Worm (Caenorhabditis elegans) whole organism, L2 larva: ENCODE measurements around the gene rpn-9.

Source experiments
- C34F6.9 ChIP-seq: fragments of 150-350 bp; optimal IDR thresholded peaks from 2 replicates; lab custom pipeline; 2014; ENCODE audit warnings: missing biosample characterization, missing genetic modification characterization
- F13H6.1 ChIP-seq: sonication (generic microtip); optimal IDR thresholded peaks from 2 replicates; lab custom pipeline; 2016; ENCODE audit warnings: missing genetic modification characterization, missing compliant biosample characterization
- R02D3.7 ChIP-seq: fragments of 150-350 bp; optimal IDR thresholded peaks from 2 replicates; lab custom pipeline; 2014; ENCODE audit warnings: missing biosample characterization, missing genetic modification characterization
- Y55F3AM.14 ChIP-seq: fragments of 200-800 bp; sonication (Bioruptor generic); optimal IDR thresholded peaks from 2 replicates; lab custom pipeline; 2018; ENCODE audit warnings: mild to moderate bottlenecking, missing genetic modification characterization, missing compliant biosample characterization
- ZK546.5 ChIP-seq: sonication (generic microtip); optimal IDR thresholded peaks from 2 replicates; lab custom pipeline; 2017; ENCODE audit warnings: missing biosample characterization, missing genetic modification characterization
- alr-1 ChIP-seq: fragments of 150-350 bp; optimal IDR thresholded peaks from 2 replicates; lab custom pipeline; 2014; ENCODE audit warnings: missing biosample characterization, missing genetic modification characterization
- aly-2 ChIP-seq: fragments of 150-350 bp; optimal IDR thresholded peaks from 2 replicates; lab custom pipeline; 2014; ENCODE audit warnings: missing biosample characterization, missing genetic modification characterization
- ama-1 ChIP-seq: fragments of 150-350 bp; optimal IDR thresholded peaks from 2 replicates; lab custom pipeline; 2018; ENCODE audit warnings: inconsistent platforms
- ceh-16 ChIP-seq: fragments of 150-350 bp; optimal IDR thresholded peaks from 2 replicates; lab custom pipeline; 2014; ENCODE audit warnings: missing biosample characterization, missing genetic modification characterization
- ceh-82 ChIP-seq: fragments of 150-350 bp; optimal IDR thresholded peaks from 2 replicates; lab custom pipeline; 2014; ENCODE audit warnings: missing biosample characterization, missing genetic modification characterization
- crh-2 ChIP-seq: sonication (generic microtip); optimal IDR thresholded peaks from 2 replicates; lab custom pipeline; 2017; ENCODE audit warnings: missing biosample characterization, missing genetic modification characterization
- dmd-4 ChIP-seq: sonication (generic microtip); optimal IDR thresholded peaks from 2 replicates; lab custom pipeline; 2017; ENCODE audit warnings: missing biosample characterization, missing genetic modification characterization
- elt-3 ChIP-seq: sonication (generic microtip); optimal IDR thresholded peaks from 2 replicates; lab custom pipeline; 2017; ENCODE audit warnings: missing biosample characterization, missing genetic modification characterization
- fos-1 ChIP-seq: fragments of 150-350 bp; optimal IDR thresholded peaks from 2 replicates; lab custom pipeline; 2014; ENCODE audit warnings: missing biosample characterization, missing genetic modification characterization
- lin-11 ChIP-seq: fragments of 150-350 bp; sonication (generic microtip); optimal IDR thresholded peaks from 2 replicates; lab custom pipeline; 2014; ENCODE audit warnings: missing biosample characterization, missing genetic modification characterization, inconsistent platforms, mixed read lengths
- lin-13 ChIP-seq: fragments of 150-350 bp; optimal IDR thresholded peaks from 2 replicates; lab custom pipeline; 2014; ENCODE audit warnings: missing biosample characterization, missing genetic modification reagents, missing genetic modification characterization
- lin-39 ChIP-seq: fragments of 150-350 bp; optimal IDR thresholded peaks from 2 replicates; lab custom pipeline; 2014; ENCODE audit warnings: missing biosample characterization, missing genetic modification reagents, missing genetic modification characterization
- lsy-2 ChIP-seq, 2 experiments: fragments of 150-350 bp in 1 of 2; sonication (generic microtip) in 1 of 2; optimal IDR thresholded peaks; 2 replicates each; lab custom pipeline; 2014 to 2017; ENCODE audit warnings: missing biosample characterization in 2 of 2, missing genetic modification characterization in 2 of 2
- mab-5 ChIP-seq: fragments of 150-350 bp; optimal IDR thresholded peaks from 2 replicates; lab custom pipeline; 2014; ENCODE audit warnings: missing biosample characterization, missing genetic modification characterization
- mdl-1 ChIP-seq, 2 experiments: fragments of 150-350 bp in 1 of 2; sonication (generic microtip) in 1 of 2; optimal IDR thresholded peaks; 2 replicates each; lab custom pipeline; 2017; ENCODE audit warnings: missing biosample characterization in 2 of 2, missing genetic modification characterization in 2 of 2
- nhr-11 ChIP-seq: fragments of 150-350 bp; optimal IDR thresholded peaks from 2 replicates; lab custom pipeline; 2014; ENCODE audit warnings: missing biosample characterization, missing genetic modification characterization
- nhr-12 ChIP-seq: fragments of 150-350 bp; optimal IDR thresholded peaks from 2 replicates; lab custom pipeline; 2014; ENCODE audit warnings: missing biosample characterization, missing genetic modification characterization
- nhr-129 ChIP-seq: fragments of 150-350 bp; optimal IDR thresholded peaks from 2 replicates; lab custom pipeline; 2014; ENCODE audit warnings: missing biosample characterization, missing genetic modification characterization
- nhr-21 ChIP-seq: fragments of 150-350 bp; optimal IDR thresholded peaks from 2 replicates; lab custom pipeline; 2014; ENCODE audit warnings: missing biosample characterization, missing genetic modification characterization
- nhr-23 ChIP-seq: fragments of 150-350 bp; optimal IDR thresholded peaks from 2 replicates; lab custom pipeline; 2014; ENCODE audit warnings: missing biosample characterization, missing genetic modification reagents, missing genetic modification characterization
- nhr-6 ChIP-seq: fragments of 150-350 bp; optimal IDR thresholded peaks from 2 replicates; lab custom pipeline; 2014; ENCODE audit warnings: missing biosample characterization, missing genetic modification characterization
- nhr-77 ChIP-seq: fragments of 150-350 bp; optimal IDR thresholded peaks from 2 replicates; lab custom pipeline; 2014; ENCODE audit warnings: missing biosample characterization, missing genetic modification characterization
- peb-1 ChIP-seq: fragments of 150-350 bp; optimal IDR thresholded peaks from 2 replicates; lab custom pipeline; 2014; ENCODE audit warnings: missing biosample characterization, missing genetic modification characterization
- sem-4 ChIP-seq: fragments of 150-350 bp; optimal IDR thresholded peaks from 2 replicates; lab custom pipeline; 2014; ENCODE audit warnings: missing biosample characterization, missing genetic modification reagents, missing genetic modification characterization
- skn-1 ChIP-seq: sonication (generic microtip); optimal IDR thresholded peaks from 2 replicates; lab custom pipeline; 2017; ENCODE audit warnings: missing biosample characterization, missing genetic modification characterization
- sma-9 ChIP-seq, 2 experiments: fragments of 150-350 bp in 1 of 2; sonication (generic microtip) in 1 of 2; optimal IDR thresholded peaks; 2 replicates each; lab custom pipeline; 2014 to 2016; ENCODE audit warnings: missing genetic modification characterization in 2 of 2, mild to moderate bottlenecking in 1 of 2, missing biosample characterization in 1 of 2, missing compliant biosample characterization in 1 of 2, missing genetic modification reagents in 1 of 2, moderate library complexity in 1 of 2
- snpc-4 ChIP-seq: fragments of 150-350 bp; optimal IDR thresholded peaks from 2 replicates; lab custom pipeline; 2014; ENCODE audit warnings: missing biosample characterization, missing genetic modification characterization
- unc-39 ChIP-seq: fragments of 150-350 bp; optimal IDR thresholded peaks from 2 replicates; lab custom pipeline; 2014; ENCODE audit warnings: missing biosample characterization, missing genetic modification characterization
- unc-55 ChIP-seq: fragments of 150-350 bp; sonication (generic microtip); optimal IDR thresholded peaks from 3 replicates; lab custom pipeline; 2014; ENCODE audit warnings: missing biosample characterization, missing genetic modification reagents, missing genetic modification characterization
- zag-1 ChIP-seq: fragments of 150-350 bp; optimal IDR thresholded peaks from 2 replicates; lab custom pipeline; 2014; ENCODE audit warnings: missing biosample characterization, missing genetic modification characterization
- ztf-4 ChIP-seq: fragments of 150-350 bp; optimal IDR thresholded peaks from 2 replicates; lab custom pipeline; 2014; ENCODE audit warnings: missing biosample characterization, missing genetic modification characterization

Gene rpn-9

ce11 chrII:11242918-11243317 is 4.2 kb upstream of the rpn-9 start:
- TF ChIP-seq dmd-4 (tag; lab: Kevin White, UChicago) (no peak), lin-11 (no peak), elt-3 (tag; lab: Kevin White, UChicago) (no peak), lin-13 (GFP tag; lab: Kevin White, UChicago) (no peak), unc-55 (no peak), ceh-16 (tag; lab: Kevin White, UChicago) (no peak), fos-1 (tag; lab: Kevin White, UChicago) (no peak), lsy-2 (tag; optimal IDR thresholded peaks at IDR 0.05; lab: Kevin White, UChicago) (no peak), sem-4 (tag; lab: Kevin White, UChicago) (no peak), alr-1 (tag; lab: Kevin White, UChicago) (no peak), unc-39 (tag; lab: Kevin White, UChicago) (no peak), aly-2 (tag; lab: Kevin White, UChicago) (no peak), lin-39 (tag; lab: Kevin White, UChicago) (no peak), mdl-1 (tag; optimal IDR thresholded peaks at IDR 0.05; lab: Kevin White, UChicago) (no peak), ZK546.5 (no peak), nhr-129 (tag; lab: Kevin White, UChicago) (no peak)
- TF ChIP-seq, all 48 proteins: peak for 0

- TF ChIP-seq R02D3.7 (tag; lab: Kevin White, UChicago) (no peak), ceh-16 (tag; lab: Kevin White, UChicago) (no peak), peb-1 (tag; lab: Kevin White, UChicago) (no peak), ztf-4 (tag; lab: Kevin White, UChicago) (no peak), ceh-82 (no peak), nhr-23 (tag; lab: Kevin White, UChicago) (no peak), nhr-77 (tag; lab: Kevin White, UChicago) (no peak), lin-39 (tag; lab: Kevin White, UChicago) (no peak), Y55F3AM.14 (GFP tag; lab: Kevin White, UChicago) (no peak), sem-4 (tag; lab: Kevin White, UChicago) (no peak), nhr-21 (tag; lab: Kevin White, UChicago) (no peak), ZK546.5 (no peak), nhr-6 (tag; lab: Kevin White, UChicago) (no peak), nhr-11 (no peak), lsy-2 (tag; optimal IDR thresholded peaks at IDR 0.05; lab: Kevin White, UChicago) (no peak), sma-9 (GFP tag; optimal IDR thresholded peaks at IDR 0.05; lab: Kevin White, UChicago) (no peak), sma-9 (tag; optimal IDR thresholded peaks at IDR 0.05; lab: Kevin White, UChicago) (no peak), elt-3 (tag; lab: Kevin White, UChicago) (no peak), mab-5 (no peak)
These were observed 2.8 kb upstream of the rpn-9 start for ce11 chrII:11241497-11241896.

- TF ChIP-seq sem-4 (tag; lab: Kevin White, UChicago), result no peak
- TF ChIP-seq mab-5, result no peak
- TF ChIP-seq ztf-4 (tag; lab: Kevin White, UChicago), result no peak
- TF ChIP-seq nhr-12 (tag; lab: Kevin White, UChicago), result no peak
- no peak for TF ChIP-seq lsy-2 (tag; optimal IDR thresholded peaks at IDR 0.05; lab: Kevin White, UChicago)
- TF ChIP-seq crh-2 (tag; lab: Kevin White, UChicago), result no peak
- no peak for TF ChIP-seq nhr-21 (tag; lab: Kevin White, UChicago)
- TF ChIP-seq F13H6.1 (tag; lab: Kevin White, UChicago), result no peak
- no peak for TF ChIP-seq snpc-4 (tag; lab: Kevin White, UChicago)
- TF ChIP-seq sma-9 (GFP tag; optimal IDR thresholded peaks at IDR 0.05; lab: Kevin White, UChicago), result no peak
- no peak for TF ChIP-seq sma-9 (tag; optimal IDR thresholded peaks at IDR 0.05; lab: Kevin White, UChicago)
- no peak for TF ChIP-seq nhr-6 (tag; lab: Kevin White, UChicago)
- TF ChIP-seq fos-1 (tag; lab: Kevin White, UChicago), result no peak
- TF ChIP-seq zag-1 (tag; lab: Kevin White, UChicago), result no peak
- TF ChIP-seq ama-1 (lab: Kevin White, UChicago), result no peak
- TF ChIP-seq, all 48 proteins: peak for 0
These were observed 2.2 kb upstream of the rpn-9 start for ce11 chrII:11240963-11241362.

- TF ChIP-seq skn-1 (tag; lab: Kevin White, UChicago) (no peak), dmd-4 (tag; lab: Kevin White, UChicago) (no peak), C34F6.9 (tag; lab: Kevin White, UChicago) (no peak), elt-3 (tag; lab: Kevin White, UChicago) (no peak)
These were observed 1.5 kb upstream of the rpn-9 start for ce11 chrII:11240214-11240613.
